Worm (Caenorhabditis elegans) whole organism, L2 larva: ENCODE measurements around the gene nhr-45.

Experiments used
- aly-2 ChIP-seq: fragments of 150-350 bp; optimal IDR thresholded peaks from 2 replicates; lab custom pipeline; 2014; ENCODE audit warnings: missing biosample characterization, missing genetic modification characterization
- ceh-82 ChIP-seq: fragments of 150-350 bp; optimal IDR thresholded peaks from 2 replicates; lab custom pipeline; 2014; ENCODE audit warnings: missing biosample characterization, missing genetic modification characterization
- egl-27 ChIP-seq: sonication (generic microtip); optimal IDR thresholded peaks from 3 replicates; lab custom pipeline; 2017; ENCODE audit warnings: missing biosample characterization, missing genetic modification reagents, missing genetic modification characterization
- elt-1 ChIP-seq: fragments of 150-350 bp; optimal IDR thresholded peaks from 2 replicates; lab custom pipeline; 2014; ENCODE audit warnings: missing biosample characterization, missing genetic modification characterization
- fos-1 ChIP-seq: fragments of 150-350 bp; optimal IDR thresholded peaks from 2 replicates; lab custom pipeline; 2014; ENCODE audit warnings: missing biosample characterization, missing genetic modification characterization
- nhr-10 ChIP-seq: sonication (generic microtip); optimal IDR thresholded peaks from 2 replicates; lab custom pipeline; 2017; ENCODE audit warnings: missing biosample characterization, missing genetic modification characterization
- nhr-11 ChIP-seq: fragments of 150-350 bp; optimal IDR thresholded peaks from 2 replicates; lab custom pipeline; 2014; ENCODE audit warnings: missing biosample characterization, missing genetic modification characterization
- nhr-23 ChIP-seq: fragments of 150-350 bp; optimal IDR thresholded peaks from 2 replicates; lab custom pipeline; 2014; ENCODE audit warnings: missing biosample characterization, missing genetic modification reagents, missing genetic modification characterization
- nhr-77 ChIP-seq: fragments of 150-350 bp; optimal IDR thresholded peaks from 2 replicates; lab custom pipeline; 2014; ENCODE audit warnings: missing biosample characterization, missing genetic modification characterization
- unc-39 ChIP-seq: fragments of 150-350 bp; optimal IDR thresholded peaks from 2 replicates; lab custom pipeline; 2014; ENCODE audit warnings: missing biosample characterization, missing genetic modification characterization

ce11 chrX:4671837-4672236, 11.7 kb upstream of the nhr-45 start:
- TF ChIP-seq nhr-23 (tag; lab: Kevin White, UChicago): no peak
- TF ChIP-seq nhr-10 (tag; lab: Kevin White, UChicago): no peak
- no peak for TF ChIP-seq nhr-77 (tag; lab: Kevin White, UChicago)
- no peak for TF ChIP-seq egl-27 (tag; lab: Kevin White, UChicago)
- no peak for TF ChIP-seq unc-39
- TF ChIP-seq aly-2 (tag; lab: Kevin White, UChicago): no peak
- no peak for TF ChIP-seq ceh-82 (tag; lab: Kevin White, UChicago)
- no peak for TF ChIP-seq nhr-11 (tag; lab: Kevin White, UChicago)
- TF ChIP-seq fos-1 (tag; lab: Kevin White, UChicago): no peak
- no peak for TF ChIP-seq elt-1 (tag; lab: Kevin White, UChicago)
